Worm (Caenorhabditis elegans): ENCODE results near the gene rps-5.
A peak's percentile ranks its signal among the peaks of the same experiment; 100 is the strongest.

Gene rps-5

ce11 chrIV:11131268-11131667 lies 20.4 kb upstream of the rps-5 start, which contains the start of gene ard-1:
Gene ard-1 (plus strand): TSS chrIV:11131279.
- TF ChIP-seq ztf-25 (GFP tag; IDR thresholded peaks at IDR 0.05), result no peak
- TF ChIP-seq snpc-1.1 (tag; optimal IDR thresholded peaks at IDR 0.05; ENCODE audit: insufficient read depth), result no peak
- TF ChIP-seq madf-3 (GFP tag; IDR thresholded peaks at IDR 0.05), result 0 out of 2 replicates have a peak, but pooled peaks have one; percentile 32
- no peak for TF ChIP-seq ztf-6 (GFP tag; IDR thresholded peaks at IDR 0.05)
- no peak for TF ChIP-seq atf-7 (tag; optimal IDR thresholded peaks at IDR 0.05)
- no peak for TF ChIP-seq cebp-2 (GFP tag; IDR thresholded peaks at IDR 0.05)
- TF ChIP-seq hsf-1 (GFP tag; IDR thresholded peaks at IDR 0.05), result 0 out of 2 replicates have a peak, but pooled peaks have one; percentile 15
- no peak for TF ChIP-seq Y53G8AR.9 (GFP tag; conservative IDR thresholded peaks at IDR 0.05)
- TF ChIP-seq chd-7 (tag; optimal IDR thresholded peaks at IDR 0.05), result no peak
- TF ChIP-seq ztf-3 (GFP tag; optimal IDR thresholded peaks at IDR 0.05), result no peak
- TF ChIP-seq nhr-179 (tag; optimal IDR thresholded peaks at IDR 0.05), result no peak
- no peak for TF ChIP-seq egl-18 (GFP tag; IDR thresholded peaks at IDR 0.05)
- no peak for TF ChIP-seq athp-1 (tag; optimal IDR thresholded peaks at IDR 0.05)
- TF ChIP-seq tbp1 (GFP tag; optimal IDR thresholded peaks at IDR 0.05), result no peak
- no peak for TF ChIP-seq lsy-27 (tag; optimal IDR thresholded peaks at IDR 0.05; ENCODE audit: borderline replicate concordance, insufficient read depth)
- peak; percentile 10 for TF ChIP-seq xnd-1 (tag; optimal IDR thresholded peaks at IDR 0.05)
- TF ChIP-seq nhr-90 (tag; optimal IDR thresholded peaks at IDR 0.05), result no peak
- no peak for TF ChIP-seq attf-3 (GFP tag; conservative IDR thresholded peaks at IDR 0.05)
- TF ChIP-seq ceh-27 (GFP tag; optimal IDR thresholded peaks at IDR 0.05), result no peak
- no peak for TF ChIP-seq gei-17 (GFP tag; optimal IDR thresholded peaks at IDR 0.05)
- 0 out of 2 replicates have a peak, but pooled peaks have one; percentile 39 for TF ChIP-seq B0336.3 (GFP tag; IDR thresholded peaks at IDR 0.05)

- TF ChIP-seq him-1 (tag; optimal IDR thresholded peaks at IDR 0.05) (no peak), hmg-1.2 (GFP tag; IDR thresholded peaks at IDR 0.05) (peak; percentile 29; the same call in 1 of the 2 replicates), let-607 (tag; optimal IDR thresholded peaks at IDR 0.05) (peak in 1 of 2 experiments; percentile 8), nhr-80 (tag; optimal IDR thresholded peaks at IDR 0.05) (peak; percentile 45), ztf-22 (GFP tag; optimal IDR thresholded peaks at IDR 0.05) (no peak), mel-28 (tag; optimal IDR thresholded peaks at IDR 0.05; ENCODE audit: borderline replicate concordance) (no peak), ama-1 (optimal IDR thresholded peaks at IDR 0.05) (no peak), ama-1 (GFP tag; optimal IDR thresholded peaks at IDR 0.05) (peak in 1 of 2 experiments; percentile 44)
Measured at ce11 chrIV:11130774-11131173, 19.9 kb upstream of the rps-5 start.

- TF ChIP-seq ccch-3 (GFP tag; optimal IDR thresholded peaks at IDR 0.05) (no peak), egrh-3 (GFP tag; IDR thresholded peaks at IDR 0.05) (no peak), rpc-1 (optimal IDR thresholded peaks at IDR 0.05) (no peak), rpc-1 (tag; optimal IDR thresholded peaks at IDR 0.05) (no peak), madf-8 (GFP tag; conservative IDR thresholded peaks at IDR 0.05) (no peak), efl-1 (GFP tag; optimal IDR thresholded peaks at IDR 0.05) (no peak), lin-26 (GFP tag; IDR thresholded peaks at IDR 0.05) (no peak), F33H1.4 (GFP tag; IDR thresholded peaks at IDR 0.05) (no peak), rcor-1 (GFP tag; IDR thresholded peaks at IDR 0.05) (no peak), Y95B8A.8 (GFP tag; IDR thresholded peaks at IDR 0.05) (no peak), madf-6 (GFP tag; IDR thresholded peaks at IDR 0.05) (no peak), zfh-2 (GFP tag; conservative IDR thresholded peaks at IDR 0.05) (no peak), lin-35 (GFP tag; optimal IDR thresholded peaks at IDR 0.05) (no peak), bed-2 (GFP tag; IDR thresholded peaks at IDR 0.05) (no peak), die-1 (tag; optimal IDR thresholded peaks at IDR 0.05) (no peak), K11D2.4 (GFP tag; IDR thresholded peaks at IDR 0.05) (no peak), ztf-3 (GFP tag; optimal IDR thresholded peaks at IDR 0.05) (no peak), C06A6.2 (GFP tag; conservative IDR thresholded peaks at IDR 0.05) (no peak), D2030.7 (GFP tag; IDR thresholded peaks at IDR 0.05) (no peak)
Measured at ce11 chrIV:11126028-11126427, 15.2 kb upstream of the rps-5 start.

Data from whole organism, young adult.